Fruit fly (Drosophila melanogaster): Measurements from ENCODE around the gene Hr4.

dm6 chrX:2008953-2009452 is 67.3 kb downstream of the Hr4 start, which contains the start of gene PIG-K:
- TF ChIP-seq CG8159 (tag; optimal IDR thresholded peaks at IDR 0.05) (no peak), EcR (GFP tag; optimal IDR thresholded peaks at IDR 0.05) (no peak), CG15710 (tag; optimal IDR thresholded peaks at IDR 0.05) (no peak), Pif1A (GFP tag; optimal IDR thresholded peaks at IDR 0.05) (no peak), Snoo (tag; optimal IDR thresholded peaks at IDR 0.05) (no peak), CG4496 (GFP tag; IDR thresholded peaks at IDR 0.05) (no peak), rn (GFP tag; IDR thresholded peaks at IDR 0.05) (no peak), CG17806 (tag; optimal IDR thresholded peaks at IDR 0.05) (no peak), CG34367 (tag; optimal IDR thresholded peaks at IDR 0.05) (no peak), CG32121 (GFP tag; IDR thresholded peaks at IDR 0.05) (no peak), Pif1B (GFP tag; optimal IDR thresholded peaks at IDR 0.05) (no peak), CG13204 (GFP tag; optimal IDR thresholded peaks at IDR 0.05) (no peak), gl (tag; optimal IDR thresholded peaks at IDR 0.05) (no peak), D1 (tag; optimal IDR thresholded peaks at IDR 0.05) (no peak)
